Worm (Caenorhabditis elegans) whole organism, L3 larva: ENCODE results near the gene wdr-31.

Experiments used
- aly-2 ChIP-seq: fragments of 150-350 bp; optimal IDR thresholded peaks from 2 replicates; lab custom pipeline; 2014; ENCODE audit warnings: missing biosample characterization, missing genetic modification characterization
- ceh-16 ChIP-seq: sonication (generic microtip); optimal IDR thresholded peaks from 2 replicates; lab custom pipeline; 2017; ENCODE audit warnings: missing biosample characterization, missing genetic modification characterization
- ceh-82 ChIP-seq: fragments of 150-350 bp; optimal IDR thresholded peaks from 2 replicates; lab custom pipeline; 2014; ENCODE audit warnings: missing biosample characterization, missing genetic modification characterization
- egl-27 ChIP-seq: sonication (generic microtip); optimal IDR thresholded peaks from 4 replicates; lab custom pipeline; 2017; ENCODE audit warnings: missing biosample characterization, missing genetic modification reagents, missing genetic modification characterization
- elt-2 ChIP-seq: sonication (generic microtip); optimal IDR thresholded peaks from 2 replicates; lab custom pipeline; 2016; ENCODE audit warnings: missing genetic modification reagents, mild to moderate bottlenecking, missing genetic modification characterization, missing compliant biosample characterization
- elt-3 ChIP-seq, 3 experiments: fragments of 150-350 bp in 1 of 3; sonication (generic microtip) in 2 of 3; optimal IDR thresholded peaks; 2 replicates in 2 of 3; 4 replicates in 1 of 3; lab custom pipeline; 2014 to 2017; ENCODE audit warnings: missing biosample characterization in 3 of 3, missing genetic modification characterization in 3 of 3
- lin-15B ChIP-seq: fragments of 150-350 bp; optimal IDR thresholded peaks from 2 replicates; lab custom pipeline; 2014; ENCODE audit warnings: missing biosample characterization, missing genetic modification characterization
- mdl-1 ChIP-seq: fragments of 150-350 bp; optimal IDR thresholded peaks from 2 replicates; lab custom pipeline; 2014; ENCODE audit warnings: missing biosample characterization, missing genetic modification characterization
- nfya-1 ChIP-seq: sonication (generic microtip); optimal IDR thresholded peaks from 2 replicates; lab custom pipeline; 2017; ENCODE audit warnings: missing genetic modification characterization, mild to moderate bottlenecking, missing compliant biosample characterization, antibody characterized with exemption, moderate library complexity; ENCODE audit not compliant: insufficient read depth
- nhr-11 ChIP-seq: fragments of 150-350 bp; optimal IDR thresholded peaks from 2 replicates; lab custom pipeline; 2014; ENCODE audit warnings: missing biosample characterization, missing genetic modification characterization
- nhr-237 ChIP-seq: fragments of 150-350 bp; optimal IDR thresholded peaks from 2 replicates; lab custom pipeline; 2014; ENCODE audit warnings: missing biosample characterization, missing genetic modification characterization
- nhr-28 ChIP-seq: fragments of 150-350 bp; optimal IDR thresholded peaks from 2 replicates; lab custom pipeline; 2014; ENCODE audit warnings: missing biosample characterization, missing genetic modification characterization
- tbx-2 ChIP-seq: sonication (generic microtip); optimal IDR thresholded peaks from 2 replicates; lab custom pipeline; 2016; ENCODE audit warnings: mild to moderate bottlenecking, missing genetic modification characterization, missing compliant biosample characterization
- unc-62 ChIP-seq: fragments of 150-350 bp; sonication (generic microtip); optimal IDR thresholded peaks from 4 replicates; lab custom pipeline; 2014; ENCODE audit warnings: missing biosample characterization, missing genetic modification reagents, missing genetic modification characterization

- no peak for TF ChIP-seq unc-62 (GFP tag; lab: Kevin White, UChicago)
- no peak for TF ChIP-seq egl-27 (tag; lab: Kevin White, UChicago)
- no peak for TF ChIP-seq aly-2
- no peak for TF ChIP-seq ceh-82 (tag; lab: Kevin White, UChicago)
- no peak for TF ChIP-seq ceh-16 (tag; lab: Kevin White, UChicago)
- no peak for TF ChIP-seq mdl-1 (tag; lab: Kevin White, UChicago)
- TF ChIP-seq lin-15B (tag; lab: Kevin White, UChicago), result no peak
- TF ChIP-seq nhr-237 (tag; lab: Kevin White, UChicago), result no peak
- no peak for TF ChIP-seq nhr-28
- no peak for TF ChIP-seq nhr-11 (tag; lab: Kevin White, UChicago)
- TF ChIP-seq nfya-1 (tag; lab: Kevin White, UChicago), result no peak
- no peak for TF ChIP-seq elt-2 (tag; lab: Kevin White, UChicago)
- TF ChIP-seq elt-3 (tag; optimal IDR thresholded peaks at IDR 0.05; lab: Kevin White, UChicago), result no peak
- TF ChIP-seq tbx-2, result no peak
Measured at ce11 chrII:2726774-2727173, 8.3 kb downstream of the wdr-31 start.
